Fruit fly (Drosophila melanogaster): ENCODE results near the gene CG31606.
A peak's percentile ranks its signal among the peaks of the same experiment; 100 is the strongest.

Gene CG31606

DNA sequence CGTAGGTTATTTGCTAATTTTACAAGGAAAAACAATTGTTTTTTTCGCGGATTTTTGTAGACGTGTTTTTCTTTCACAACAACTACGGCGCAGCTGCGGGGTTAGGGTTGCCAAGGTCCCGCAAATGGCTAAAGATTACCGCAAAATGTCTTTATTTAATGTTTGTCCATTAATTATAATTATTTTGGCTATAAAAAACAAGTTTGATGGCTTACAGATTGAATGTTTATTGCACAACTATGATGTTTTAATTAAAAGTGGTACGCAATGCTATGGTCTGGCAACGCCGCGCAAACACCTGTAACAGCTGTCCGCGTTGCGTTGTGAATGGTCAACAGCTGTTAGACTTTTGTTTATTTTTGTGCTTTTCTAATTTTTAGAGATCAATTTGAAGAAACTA lies 9.3 kb downstream of the CG31606 start (continued):
- TF ChIP-seq Gug (GFP tag; IDR thresholded peaks at IDR 0.05) (peak; percentile 34; the same call in 1 of the 4 replicates), fd102C (GFP tag; optimal IDR thresholded peaks at IDR 0.05) (peak; percentile 3), gce (GFP tag; IDR thresholded peaks at IDR 0.05) (no peak), sisA (GFP tag; IDR thresholded peaks at IDR 0.05) (peak; percentile 65), CG31388 (GFP tag; optimal IDR thresholded peaks at IDR 0.05) (peak; percentile 8), CG8359 (GFP tag; optimal IDR thresholded peaks at IDR 0.05; ENCODE audit: borderline replicate concordance) (no peak), CG16813 (GFP tag; IDR thresholded peaks at IDR 0.05; ENCODE audit: partially characterized antibody) (0 out of 3 replicates have a peak, but pooled peaks have one; percentile 16), CG2202 (tag; optimal IDR thresholded peaks at IDR 0.05) (no peak), Hand (GFP tag; optimal IDR thresholded peaks at IDR 0.05) (no peak), Oli (tag; optimal IDR thresholded peaks at IDR 0.05) (peak; percentile 21), dysf (GFP tag; IDR thresholded peaks at IDR 0.05) (peak; percentile 60; the same call in 2 of the 3 replicates), zfh1 (GFP tag; IDR thresholded peaks at IDR 0.05) (peak; percentile 70; the same call in 2 of the 3 replicates), CG7786 (GFP tag; optimal IDR thresholded peaks at IDR 0.05) (peak; percentile 62), sc (optimal IDR thresholded peaks at IDR 0.05) (no peak), sc (GFP tag; optimal IDR thresholded peaks at IDR 0.05) (peak; percentile 12), da (GFP tag; optimal IDR thresholded peaks at IDR 0.05) (peak; percentile 74), tap (tag; optimal IDR thresholded peaks at IDR 0.05) (peak; percentile 56), so (GFP tag; IDR thresholded peaks at IDR 0.05) (0 out of 3 replicates have a peak, but pooled peaks have one; percentile 56), row (GFP tag; IDR thresholded peaks at IDR 0.05) (peak; percentile 87), ATbp (GFP tag; optimal IDR thresholded peaks at IDR 0.05) (no peak), bowl (GFP tag; IDR thresholded peaks at IDR 0.05) (no peak), bbx (GFP tag; IDR thresholded peaks at IDR 0.05; ENCODE audit: partially characterized antibody) (no peak), Dbx (GFP tag; IDR thresholded peaks at IDR 0.05) (peak; percentile 49; the same call in 1 of the 3 replicates), ap (GFP tag; IDR thresholded peaks at IDR 0.05) (no peak), CG6813 (GFP tag; optimal IDR thresholded peaks at IDR 0.05) (no peak), HmgD (GFP tag; optimal IDR thresholded peaks at IDR 0.05) (peak; percentile 9), otp (GFP tag; IDR thresholded peaks at IDR 0.05) (0 out of 3 replicates have a peak, but pooled peaks have one; percentile 33), seq (GFP tag; IDR thresholded peaks at IDR 0.05) (0 out of 2 replicates have a peak, but pooled peaks have one; percentile 34), wor (GFP tag; IDR thresholded peaks at IDR 0.05) (peak; percentile 38; the same call in 1 of the 2 replicates), Dll (GFP tag; IDR thresholded peaks at IDR 0.05; ENCODE audit: partially characterized antibody) (0 out of 4 replicates have a peak, but pooled peaks have one; percentile 51), sob (GFP tag; IDR thresholded peaks at IDR 0.05) (peak; percentile 62), CG30403 (GFP tag; optimal IDR thresholded peaks at IDR 0.05) (peak; percentile 78), sens-2 (GFP tag; IDR thresholded peaks at IDR 0.05) (no peak), CG13424 (tag; optimal IDR thresholded peaks at IDR 0.05) (peak; percentile 79), CG18599 (GFP tag; optimal IDR thresholded peaks at IDR 0.05) (peak; percentile 85), disco-r (GFP tag; optimal IDR thresholded peaks at IDR 0.05) (no peak), ac (GFP tag; optimal IDR thresholded peaks at IDR 0.05) (no peak), Sry-β (GFP tag; optimal IDR thresholded peaks at IDR 0.05) (peak; percentile 25), Ets65A (GFP tag) (peak; percentile 91), zen2 (GFP tag; IDR thresholded peaks at IDR 0.05; ENCODE audit: partially characterized antibody) (no peak), CG3163 (GFP tag; optimal IDR thresholded peaks at IDR 0.05) (peak; percentile 5), CG18619 (GFP tag; optimal IDR thresholded peaks at IDR 0.05) (peak; percentile 42), aop (GFP tag; IDR thresholded peaks at IDR 0.05) (no peak), ind (GFP tag; optimal IDR thresholded peaks at IDR 0.05) (peak; percentile 79), gcm2 (GFP tag; optimal IDR thresholded peaks at IDR 0.05) (peak; percentile 31), CrebB (tag; optimal IDR thresholded peaks at IDR 0.05) (peak; percentile 57), zen (tag; optimal IDR thresholded peaks at IDR 0.05) (peak; percentile 69), CG6689 (GFP tag; IDR thresholded peaks at IDR 0.05) (peak; percentile 69; the same call in 1 of the 2 replicates), Max (GFP tag; optimal IDR thresholded peaks at IDR 0.05) (peak; percentile 74), CG6272 (GFP tag; IDR thresholded peaks at IDR 0.05) (peak; percentile 57), CG2678 (tag; optimal IDR thresholded peaks at IDR 0.05) (peak; percentile 74)

Measured in whole organism, embryonic.